Worm (Caenorhabditis elegans) whole organism, L1 larva: Measurements from ENCODE around the gene Y57G11B.5.

Experiments used
- Y116A8C.19 ChIP-seq: sonication (generic microtip); optimal IDR thresholded peaks from 2 replicates; lab custom pipeline; 2016; ENCODE audit warnings: missing compliant biosample characterization, missing genetic modification characterization, borderline replicate concordance
- elt-2 ChIP-seq: sonication (generic microtip); optimal IDR thresholded peaks from 2 replicates; lab custom pipeline; 2016; ENCODE audit warnings: missing genetic modification characterization, mild to moderate bottlenecking, inconsistent platforms, missing compliant biosample characterization, missing genetic modification reagents
- lin-13 ChIP-seq: fragments of 150-350 bp; optimal IDR thresholded peaks from 2 replicates; lab custom pipeline; 2014; ENCODE audit warnings: missing biosample characterization, missing genetic modification reagents, missing genetic modification characterization
- nhr-47 ChIP-seq: sonication (generic microtip); optimal IDR thresholded peaks from 2 replicates; lab custom pipeline; 2016; ENCODE audit warnings: mild to moderate bottlenecking, missing genetic modification characterization, moderate library complexity, missing compliant biosample characterization
- nhr-84 ChIP-seq: sonication (generic microtip); optimal IDR thresholded peaks from 2 replicates; lab custom pipeline; 2017; ENCODE audit warnings: missing biosample characterization, missing genetic modification characterization
- nhr-90 ChIP-seq: sonication (generic microtip); optimal IDR thresholded peaks from 2 replicates; lab custom pipeline; 2016; ENCODE audit warnings: mild to moderate bottlenecking, missing genetic modification characterization, missing compliant biosample characterization; ENCODE audit not compliant: poor library complexity
- pqm-1 ChIP-seq: sonication (generic microtip); optimal IDR thresholded peaks from 3 replicates; lab custom pipeline; 2017; ENCODE audit warnings: missing biosample characterization, missing genetic modification characterization
- ztf-11 ChIP-seq, 2 experiments: sonication (generic microtip); optimal IDR thresholded peaks; 2 replicates each; lab custom pipeline; 2016 to 2017; ENCODE audit warnings: missing genetic modification characterization in 2 of 2, missing biosample characterization in 1 of 2, missing compliant biosample characterization in 1 of 2

DNA sequence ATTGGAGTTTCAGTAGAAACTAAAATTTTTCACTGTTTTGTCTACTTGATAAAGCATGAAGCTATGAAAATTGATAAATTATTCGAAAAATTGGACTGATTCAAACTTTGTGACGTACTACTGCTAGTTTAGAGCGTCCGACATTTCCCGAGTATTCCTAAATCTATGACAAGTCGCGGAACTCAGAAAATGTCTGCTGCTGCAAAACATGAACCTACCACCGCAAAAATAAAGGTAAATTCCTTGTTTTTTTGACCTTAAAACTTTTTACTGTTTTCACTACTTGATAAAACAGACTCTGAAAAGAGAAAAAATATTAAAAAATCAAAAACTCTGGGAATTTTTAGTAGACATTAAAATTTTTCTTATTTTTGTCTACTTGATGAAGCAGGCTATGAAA is 12.1 kb downstream of the Y57G11B.5 start:
- TF ChIP-seq lin-13 (GFP tag; lab: Kevin White, UChicago) (no peak), nhr-90 (tag; lab: Kevin White, UChicago) (no peak), nhr-47 (tag; lab: Kevin White, UChicago) (no peak), ztf-11 (tag; optimal IDR thresholded peaks at IDR 0.05; lab: Kevin White, UChicago) (no peak), Y116A8C.19 (tag; lab: Kevin White, UChicago) (no peak), nhr-84 (tag; lab: Kevin White, UChicago) (no peak), elt-2 (no peak), pqm-1 (tag; lab: Kevin White, UChicago) (no peak)
